Worm (Caenorhabditis elegans) whole organism, young adult: ENCODE results near the gene nhr-36.

Experiments
- B0019.2 ChIP-seq: fragments of 200-800 bp; sonication (Bioruptor generic); conservative IDR thresholded peaks from 2 replicates; pipeline ENCODE4 v1.3.6; 2022; ENCODE audit warnings: missing genetic modification reagents, missing genetic modification characterization, missing compliant biosample characterization
- B0035.1 ChIP-seq: sonication (generic microtip); optimal IDR thresholded peaks from 2 replicates; lab custom pipeline; 2016; ENCODE audit warnings: missing genetic modification characterization, mild to moderate bottlenecking, missing compliant biosample characterization, missing genotype, missing genetic modification reagents
- C17E4.6 ChIP-seq: fragments of 200-800 bp; sonication (Bioruptor generic); IDR thresholded peaks from 2 replicates; pipeline ENCODE4 v1.3.6; 2022; ENCODE audit warnings: missing genetic modification reagents, missing genetic modification characterization, missing compliant biosample characterization
- F37B4.10 ChIP-seq: fragments of 200-800 bp; sonication (Bioruptor generic); IDR thresholded peaks from 2 replicates; pipeline ENCODE4 v1.3.6; 2022; ENCODE audit warnings: missing genetic modification characterization, missing compliant biosample characterization
- F39B2.1 ChIP-seq: fragments of 200-800 bp; sonication (Bioruptor generic); IDR thresholded peaks from 2 replicates; pipeline ENCODE4 v1.3.6; 2022; ENCODE audit warnings: missing genetic modification reagents, missing genetic modification characterization, missing compliant biosample characterization
- T07F8.4 ChIP-seq: sonication (generic microtip); optimal IDR thresholded peaks from 2 replicates; lab custom pipeline; 2016; ENCODE audit warnings: mild to moderate bottlenecking, missing genetic modification characterization, moderate library complexity, missing compliant biosample characterization
- Y53G8AR.9 ChIP-seq: fragments of 200-800 bp; sonication (Bioruptor generic); conservative IDR thresholded peaks from 2 replicates; pipeline ENCODE4 v1.3.6; 2022; ENCODE audit warnings: missing genetic modification reagents, missing genetic modification characterization, missing compliant biosample characterization
- Y95B8A.8 ChIP-seq: fragments of 200-800 bp; sonication (Bioruptor generic); IDR thresholded peaks from 2 replicates; pipeline ENCODE4 v1.3.6; 2022; ENCODE audit warnings: missing genetic modification reagents, missing genetic modification characterization, missing compliant biosample characterization
- aptf-2 ChIP-seq: fragments of 200-800 bp; sonication (Bioruptor generic); conservative IDR thresholded peaks from 2 replicates; pipeline ENCODE4 v1.3.6; 2022; ENCODE audit warnings: missing genetic modification reagents, missing genetic modification characterization, missing compliant biosample characterization
- attf-3 ChIP-seq: fragments of 200-800 bp; sonication (Bioruptor generic); conservative IDR thresholded peaks from 2 replicates; pipeline ENCODE4 v1.3.6; 2022; ENCODE audit warnings: missing genetic modification reagents, missing genetic modification characterization, missing compliant biosample characterization
- attf-6 ChIP-seq: fragments of 200-800 bp; sonication (Bioruptor generic); IDR thresholded peaks from 2 replicates; pipeline ENCODE4 v1.3.6; 2022; ENCODE audit warnings: missing genetic modification reagents, missing genetic modification characterization, missing compliant biosample characterization
- ccch-3 ChIP-seq: fragments of 200-800 bp; sonication (Bioruptor generic); optimal IDR thresholded peaks from 2 replicates; lab custom pipeline; 2018; ENCODE audit warnings: mild to moderate bottlenecking, missing genetic modification characterization, missing compliant biosample characterization
- cebp-1 ChIP-seq, 2 experiments: fragments of 200-800 bp in 1 of 2; sonication (Bioruptor generic) in 1 of 2; sonication (generic microtip) in 1 of 2; IDR thresholded peaks in 1 of 2; optimal IDR thresholded peaks in 1 of 2; 2 replicates each; pipeline versions ENCODE4 v1.3.6 to Lab custom; 2017 to 2022; ENCODE audit warnings: missing compliant biosample characterization in 2 of 2, missing genetic modification characterization in 2 of 2, mild to moderate bottlenecking in 1 of 2, missing genetic modification reagents in 1 of 2, moderate library complexity in 1 of 2
- ceh-27 ChIP-seq: fragments of 200-800 bp; sonication (Bioruptor generic); optimal IDR thresholded peaks from 2 replicates; lab custom pipeline; 2018; ENCODE audit warnings: mild to moderate bottlenecking, missing genetic modification characterization, moderate library complexity, missing compliant biosample characterization
- ceh-40 ChIP-seq: fragments of 200-800 bp; sonication (Bioruptor generic); IDR thresholded peaks from 2 replicates; pipeline ENCODE4 v1.3.6; 2022; ENCODE audit warnings: missing genetic modification characterization, missing compliant biosample characterization
- ceh-58 ChIP-seq: fragments of 200-800 bp; sonication (Bioruptor generic); IDR thresholded peaks from 2 replicates; pipeline ENCODE4 v1.3.6; 2022; ENCODE audit warnings: missing genetic modification characterization, missing compliant biosample characterization
- dox-1 ChIP-seq: fragments of 200-800 bp; sonication (Bioruptor generic); IDR thresholded peaks from 2 replicates; pipeline ENCODE4 v1.3.6; 2022; ENCODE audit warnings: missing genetic modification reagents, missing genetic modification characterization, missing compliant biosample characterization
- dpl-1 ChIP-seq: fragments of 150-350 bp; optimal IDR thresholded peaks from 2 replicates; lab custom pipeline; 2014; ENCODE audit warnings: missing biosample characterization, missing genetic modification reagents, missing genetic modification characterization
- egl-18 ChIP-seq: fragments of 200-800 bp; sonication (Bioruptor generic); IDR thresholded peaks from 2 replicates; pipeline ENCODE4 v1.3.6; 2022; ENCODE audit warnings: missing genetic modification reagents, missing genetic modification characterization, missing compliant biosample characterization
- egl-44 ChIP-seq: fragments of 200-800 bp; sonication (Bioruptor generic); IDR thresholded peaks from 2 replicates; pipeline ENCODE4 v1.3.6; 2022; ENCODE audit warnings: missing genetic modification reagents, missing genetic modification characterization, missing compliant biosample characterization
- ekl-4 ChIP-seq: fragments of 200-800 bp; sonication (Bioruptor generic); IDR thresholded peaks from 2 replicates; pipeline ENCODE4 v1.3.6; 2022; ENCODE audit warnings: missing genetic modification reagents, missing genetic modification characterization, missing compliant biosample characterization
- fkh-3 ChIP-seq: sonication (generic microtip); optimal IDR thresholded peaks from 2 replicates; lab custom pipeline; 2016; ENCODE audit warnings: mild to moderate bottlenecking, missing genetic modification characterization, missing compliant biosample characterization
- hmg-1.2 ChIP-seq: fragments of 200-800 bp; sonication (Bioruptor generic); IDR thresholded peaks from 2 replicates; pipeline ENCODE4 v1.3.6; 2022; ENCODE audit warnings: missing genetic modification reagents, missing genetic modification characterization, missing compliant biosample characterization
- hmg-20 ChIP-seq: fragments of 200-800 bp; sonication (Bioruptor generic); IDR thresholded peaks from 2 replicates; pipeline ENCODE4 v1.3.6; 2022; ENCODE audit warnings: missing genetic modification reagents, missing genetic modification characterization, missing compliant biosample characterization
- lag-1 ChIP-seq: fragments of 200-800 bp; sonication (Bioruptor generic); IDR thresholded peaks from 2 replicates; pipeline ENCODE4 v1.3.6; 2022; ENCODE audit warnings: missing genetic modification reagents, missing genetic modification characterization, missing compliant biosample characterization
- let-607 ChIP-seq, 2 experiments: fragments of 200-800 bp in 1 of 2; sonication (Bioruptor generic) in 1 of 2; sonication (generic microtip) in 1 of 2; optimal IDR thresholded peaks; 2 replicates each; lab custom pipeline; 2016 to 2018; ENCODE audit warnings: mild to moderate bottlenecking in 2 of 2, missing compliant biosample characterization in 2 of 2, missing genetic modification characterization in 2 of 2, moderate library complexity in 2 of 2, missing genotype in 1 of 2
- lin-35 ChIP-seq, 3 experiments: fragments of 150-350 bp in 2 of 3; sonication (generic microtip) in 1 of 3; optimal IDR thresholded peaks; 2 replicates each; lab custom pipeline; 2014 to 2018; ENCODE audit warnings: missing biosample characterization in 3 of 3, missing genetic modification characterization in 3 of 3, missing genetic modification reagents in 3 of 3
- lin-40 ChIP-seq: sonication (generic microtip); optimal IDR thresholded peaks from 2 replicates; lab custom pipeline; 2016; ENCODE audit warnings: missing genetic modification characterization, mild to moderate bottlenecking, missing compliant biosample characterization, missing genotype, missing genetic modification reagents
- madf-10 ChIP-seq: sonication (generic microtip); optimal IDR thresholded peaks from 2 replicates; lab custom pipeline; 2016; ENCODE audit warnings: mild to moderate bottlenecking, missing genetic modification characterization, missing compliant biosample characterization
- madf-6 ChIP-seq: fragments of 200-800 bp; sonication (Bioruptor generic); IDR thresholded peaks from 2 replicates; pipeline ENCODE4 v1.3.6; 2022; ENCODE audit warnings: missing genetic modification reagents, missing genetic modification characterization, missing compliant biosample characterization
- madf-8 ChIP-seq: fragments of 200-800 bp; sonication (Bioruptor generic); conservative IDR thresholded peaks from 2 replicates; pipeline ENCODE4 v1.3.6; 2022; ENCODE audit warnings: missing genetic modification reagents, missing genetic modification characterization, missing compliant biosample characterization
- mxl-1 ChIP-seq: sonication (generic microtip); optimal IDR thresholded peaks from 2 replicates; lab custom pipeline; 2016; ENCODE audit warnings: missing genetic modification characterization, missing compliant biosample characterization
- nfya-1 ChIP-seq: sonication (generic microtip); optimal IDR thresholded peaks from 2 replicates; lab custom pipeline; 2017; ENCODE audit warnings: antibody characterized with exemption, missing compliant biosample characterization, missing genetic modification characterization, borderline replicate concordance; ENCODE audit not compliant: insufficient read depth
- nhr-179 ChIP-seq: sonication (generic microtip); optimal IDR thresholded peaks from 2 replicates; lab custom pipeline; 2016; ENCODE audit warnings: mild to moderate bottlenecking, missing genetic modification characterization, missing compliant biosample characterization
- nhr-27 ChIP-seq: fragments of 200-800 bp; sonication (Bioruptor generic); optimal IDR thresholded peaks from 2 replicates; lab custom pipeline; 2018; ENCODE audit warnings: mild to moderate bottlenecking, missing genetic modification characterization, moderate library complexity, missing compliant biosample characterization
- pbrm-1 ChIP-seq: fragments of 200-800 bp; sonication (Bioruptor generic); IDR thresholded peaks from 2 replicates; pipeline ENCODE4 v1.3.6; 2022; ENCODE audit warnings: missing genetic modification reagents, missing genetic modification characterization, missing compliant biosample characterization
- rcor-1 ChIP-seq: fragments of 200-800 bp; sonication (Bioruptor generic); IDR thresholded peaks from 2 replicates; pipeline ENCODE4 v1.3.6; 2022; ENCODE audit warnings: missing genetic modification reagents, missing genetic modification characterization, missing compliant biosample characterization
- rec-8 ChIP-seq, 2 experiments: sonication (generic microtip); optimal IDR thresholded peaks; 2 replicates each; lab custom pipeline; 2016; ENCODE audit warnings: mild to moderate bottlenecking in 2 of 2, missing genetic modification characterization in 2 of 2, missing genetic modification reagents in 2 of 2, missing genotype in 2 of 2, missing biosample characterization in 1 of 2, missing compliant biosample characterization in 1 of 2, moderate library complexity in 1 of 2
- sea-2 ChIP-seq: fragments of 200-800 bp; sonication (Bioruptor generic); IDR thresholded peaks from 2 replicates; pipeline ENCODE4 v1.3.6; 2022; ENCODE audit warnings: missing genetic modification characterization, missing compliant biosample characterization
- xnd-1 ChIP-seq: sonication (generic microtip); optimal IDR thresholded peaks from 2 replicates; lab custom pipeline; 2016; ENCODE audit warnings: missing genotype, missing genetic modification reagents, missing genetic modification characterization, missing compliant biosample characterization
- zfh-2 ChIP-seq: fragments of 200-800 bp; sonication (Bioruptor generic); conservative IDR thresholded peaks from 2 replicates; pipeline ENCODE4 v1.3.6; 2022; ENCODE audit warnings: missing genetic modification reagents, missing genetic modification characterization, missing compliant biosample characterization
- zim-3 ChIP-seq: sonication (generic microtip); optimal IDR thresholded peaks from 2 replicates; lab custom pipeline; 2017; ENCODE audit warnings: mild to moderate bottlenecking, missing genetic modification characterization, moderate library complexity, missing compliant biosample characterization
- ztf-18 ChIP-seq: sonication (generic microtip); optimal IDR thresholded peaks from 2 replicates; lab custom pipeline; 2016; ENCODE audit warnings: missing genotype, mild to moderate bottlenecking, missing genetic modification characterization, missing compliant biosample characterization
- ztf-25 ChIP-seq: fragments of 200-800 bp; sonication (Bioruptor generic); IDR thresholded peaks from 2 replicates; pipeline ENCODE4 v1.3.6; 2022; ENCODE audit warnings: missing genetic modification reagents, missing genetic modification characterization, missing compliant biosample characterization
- ztf-26 ChIP-seq: sonication (generic microtip); optimal IDR thresholded peaks from 2 replicates; lab custom pipeline; 2017; ENCODE audit warnings: missing genetic modification characterization, missing compliant biosample characterization
- ztf-28 ChIP-seq: fragments of 200-800 bp; sonication (Bioruptor generic); IDR thresholded peaks from 2 replicates; pipeline ENCODE4 v1.3.6; 2022; ENCODE audit warnings: missing genetic modification reagents, missing genetic modification characterization, missing compliant biosample characterization

The nhr-36 gene

ce11 chrV:9243171-9243996 is 18.0 kb downstream of the nhr-36 start, which contains the start of gene glo-4 (continued):
- TF ChIP-seq rec-8 (tag; optimal IDR thresholded peaks at IDR 0.05; lab: Kevin White, UChicago) (no peak), aptf-2 (GFP tag; lab: Robert Waterston, UW) (no peak), B0019.2 (GFP tag; lab: Robert Waterston, UW) (no peak), madf-8 (GFP tag; lab: Robert Waterston, UW) (peak; percentile 50), lin-40 (tag; lab: Kevin White, UChicago) (peak; percentile 68), Y53G8AR.9 (GFP tag; lab: Robert Waterston, UW) (peak; percentile 71; the same call in 1 of the 2 replicates), F39B2.1 (GFP tag; lab: Robert Waterston, UW) (no peak), nfya-1 (no peak), ceh-40 (GFP tag; lab: Robert Waterston, UW) (no peak), ztf-18 (peak; percentile 91), lin-35 (GFP tag; optimal IDR thresholded peaks at IDR 0.05; lab: Kevin White, UChicago) (peak in 1 of 3 experiments; percentile 81), attf-3 (no peak), mxl-1 (tag; lab: Kevin White, UChicago) (no peak), rcor-1 (peak; percentile 49; the same call in 1 of the 2 replicates), ztf-28 (GFP tag; lab: Robert Waterston, UW) (no peak), madf-6 (GFP tag; lab: Robert Waterston, UW) (peak; percentile 73), fkh-3 (tag; lab: Kevin White, UChicago) (no peak), hmg-1.2 (peak; percentile 69), ceh-27 (peak; percentile 47), dox-1 (GFP tag; lab: Robert Waterston, UW) (no peak; the same call in 1 of the 2 replicates), nhr-27 (no peak), let-607 (tag; optimal IDR thresholded peaks at IDR 0.05; lab: Kevin White, UChicago) (peak in 1 of 2 experiments; percentile 3), pbrm-1 (GFP tag; lab: Robert Waterston, UW) (0 out of 2 replicates have a peak, but pooled peaks have one; percentile 54), Y95B8A.8 (GFP tag; lab: Robert Waterston, UW) (no peak), lag-1 (GFP tag; lab: Robert Waterston, UW) (no peak), T07F8.4 (no peak), ztf-26 (tag; lab: Kevin White, UChicago) (no peak), attf-6 (GFP tag; lab: Robert Waterston, UW) (no peak), egl-18 (GFP tag; lab: Robert Waterston, UW) (no peak), zim-3 (tag; lab: Kevin White, UChicago) (no peak), egl-44 (no peak), ztf-25 (GFP tag; lab: Robert Waterston, UW) (no peak), B0035.1 (no peak), ekl-4 (peak; percentile 24; the same call in 1 of the 2 replicates), F37B4.10 (GFP tag; lab: Robert Waterston, UW) (no peak), dpl-1 (GFP tag; lab: Kevin White, UChicago) (peak; percentile 56), xnd-1 (tag; lab: Kevin White, UChicago) (no peak), cebp-1 (GFP tag; IDR thresholded peaks at IDR 0.05; lab: Robert Waterston, UW) (no peak), cebp-1 (tag; optimal IDR thresholded peaks at IDR 0.05; lab: Kevin White, UChicago) (no peak), C17E4.6 (no peak), madf-10 (tag; lab: Kevin White, UChicago) (no peak), nhr-179 (tag; lab: Kevin White, UChicago) (no peak), sea-2 (GFP tag; lab: Robert Waterston, UW) (no peak), ceh-58 (no peak), hmg-20 (no peak), zfh-2 (GFP tag; lab: Robert Waterston, UW) (no peak), ccch-3 (no peak)
